Worm (Caenorhabditis elegans): Measurements from ENCODE around the gene Y6G8.8.

ce11 chrV:17598810-17599209 is 21.6 kb upstream of the Y6G8.8 start, which contains the start of gene Y6G8.2:
- TF ChIP-seq hlh-30 (tag; optimal IDR thresholded peaks at IDR 0.05; ENCODE audit: insufficient read depth): no peak
- no peak for TF ChIP-seq C38D4.7 (GFP tag; optimal IDR thresholded peaks at IDR 0.05)
- TF ChIP-seq fkh-6 (tag; optimal IDR thresholded peaks at IDR 0.05): no peak
- no peak for TF ChIP-seq ama-1 (optimal IDR thresholded peaks at IDR 0.05)

Data from whole organism, late embryonic.